Worm (Caenorhabditis elegans) whole organism, mixed stage, embryonic: ENCODE measurements around the gene alh-13.

Experiments
- M03D4.4 ChIP-seq: sonication (generic microtip); optimal IDR thresholded peaks from 2 replicates; lab custom pipeline; 2017; ENCODE audit warnings: mild to moderate bottlenecking, missing genetic modification characterization, missing compliant biosample characterization
- bed-3 ChIP-seq: fragments of 200-800 bp; sonication (Bioruptor generic); optimal IDR thresholded peaks from 3 replicates; lab custom pipeline; 2018; ENCODE audit warnings: mild to moderate bottlenecking, missing genetic modification characterization, moderate library complexity, missing compliant biosample characterization
- blmp-1 ChIP-seq: fragments of 150-350 bp; optimal IDR thresholded peaks from 2 replicates; lab custom pipeline; 2014; ENCODE audit warnings: missing biosample characterization, missing genetic modification characterization
- ceh-39 ChIP-seq: fragments of 150-350 bp; optimal IDR thresholded peaks from 2 replicates; lab custom pipeline; 2014; ENCODE audit warnings: missing biosample characterization, missing genetic modification characterization
- ceh-43 ChIP-seq: fragments of 200-800 bp; sonication (Bioruptor generic); optimal IDR thresholded peaks from 2 replicates; lab custom pipeline; 2018; ENCODE audit warnings: mild to moderate bottlenecking, missing genetic modification characterization, moderate library complexity, missing compliant biosample characterization
- ceh-83 ChIP-seq: fragments of 200-800 bp; sonication (Bioruptor generic); optimal IDR thresholded peaks from 2 replicates; lab custom pipeline; 2018; ENCODE audit warnings: mild to moderate bottlenecking, missing genetic modification characterization, missing compliant biosample characterization
- ces-1 ChIP-seq: fragments of 150-350 bp; optimal IDR thresholded peaks from 2 replicates; lab custom pipeline; 2014; ENCODE audit warnings: missing biosample characterization, missing genetic modification reagents, missing genetic modification characterization
- cnd-1 ChIP-seq: fragments of 200-800 bp; sonication (Bioruptor generic); optimal IDR thresholded peaks from 2 replicates; lab custom pipeline; 2018; ENCODE audit warnings: mild to moderate bottlenecking, missing genetic modification characterization, missing compliant biosample characterization
- drap-1 ChIP-seq: fragments of 200-800 bp; sonication (Bioruptor generic); optimal IDR thresholded peaks from 3 replicates; lab custom pipeline; 2018; ENCODE audit warnings: mild to moderate bottlenecking, missing genetic modification characterization, missing compliant biosample characterization
- elt-1 ChIP-seq: sonication (generic microtip); optimal IDR thresholded peaks from 2 replicates; lab custom pipeline; 2017; ENCODE audit warnings: missing genetic modification characterization, mild to moderate bottlenecking, missing compliant biosample characterization, antibody characterized with exemption, moderate library complexity, borderline replicate concordance; ENCODE audit not compliant: insufficient read depth
- elt-3 ChIP-seq: fragments of 150-350 bp; optimal IDR thresholded peaks from 2 replicates; lab custom pipeline; 2014; ENCODE audit warnings: missing biosample characterization, missing genetic modification characterization
- flh-1 ChIP-seq: fragments of 200-800 bp; sonication (Bioruptor generic); optimal IDR thresholded peaks from 2 replicates; lab custom pipeline; 2018; ENCODE audit warnings: mild to moderate bottlenecking, missing genetic modification characterization, moderate library complexity, missing compliant biosample characterization
- ham-2 ChIP-seq: fragments of 200-800 bp; sonication (Bioruptor generic); optimal IDR thresholded peaks from 2 replicates; lab custom pipeline; 2018; ENCODE audit warnings: mild to moderate bottlenecking, missing genetic modification characterization, missing compliant biosample characterization
- hlh-1 ChIP-seq: fragments of 150-350 bp; optimal IDR thresholded peaks from 2 replicates; lab custom pipeline; 2014; ENCODE audit warnings: missing biosample characterization, missing genetic modification reagents, missing genetic modification characterization
- lin-13 ChIP-seq: fragments of 150-350 bp; optimal IDR thresholded peaks from 2 replicates; lab custom pipeline; 2014; ENCODE audit warnings: missing biosample characterization, missing genetic modification characterization
- lin-32 ChIP-seq: fragments of 200-800 bp; sonication (Bioruptor generic); optimal IDR thresholded peaks from 2 replicates; lab custom pipeline; 2018; ENCODE audit warnings: mild to moderate bottlenecking, missing genetic modification characterization, missing compliant biosample characterization
- lsy-2 ChIP-seq: fragments of 150-350 bp; optimal IDR thresholded peaks from 2 replicates; lab custom pipeline; 2014; ENCODE audit warnings: missing biosample characterization, missing genetic modification characterization
- mab-5 ChIP-seq: fragments of 150-350 bp; optimal IDR thresholded peaks from 2 replicates; lab custom pipeline; 2014; ENCODE audit warnings: missing biosample characterization, missing genetic modification characterization
- mep-1 ChIP-seq: fragments of 150-350 bp; optimal IDR thresholded peaks from 2 replicates; lab custom pipeline; 2017; ENCODE audit warnings: missing biosample characterization, missing genetic modification reagents, missing genetic modification characterization, inconsistent platforms
- mls-2 ChIP-seq: sonication (generic microtip); optimal IDR thresholded peaks from 2 replicates; lab custom pipeline; 2016; ENCODE audit warnings: mild to moderate bottlenecking, missing genetic modification characterization, moderate library complexity, missing compliant biosample characterization
- nhr-12 ChIP-seq: fragments of 150-350 bp; optimal IDR thresholded peaks from 2 replicates; lab custom pipeline; 2014; ENCODE audit warnings: missing biosample characterization, missing genetic modification characterization
- nhr-2 ChIP-seq: fragments of 150-350 bp; optimal IDR thresholded peaks from 2 replicates; lab custom pipeline; 2014; ENCODE audit warnings: missing biosample characterization, missing genetic modification characterization
- nhr-237 ChIP-seq: fragments of 150-350 bp; optimal IDR thresholded peaks from 2 replicates; lab custom pipeline; 2014; ENCODE audit warnings: missing biosample characterization, missing genetic modification characterization
- nhr-28 ChIP-seq: fragments of 150-350 bp; optimal IDR thresholded peaks from 2 replicates; lab custom pipeline; 2014; ENCODE audit warnings: missing biosample characterization, missing genetic modification characterization
- nhr-76 ChIP-seq: sonication (generic microtip); optimal IDR thresholded peaks from 2 replicates; lab custom pipeline; 2017; ENCODE audit warnings: missing biosample characterization, missing genetic modification characterization
- pha-4 ChIP-seq: fragments of 150-350 bp; optimal IDR thresholded peaks from 2 replicates; lab custom pipeline; 2018; ENCODE audit warnings: missing biosample characterization, missing genetic modification reagents, missing genetic modification characterization
- sem-2 ChIP-seq: fragments of 200-800 bp; sonication (Bioruptor generic); optimal IDR thresholded peaks from 2 replicates; lab custom pipeline; 2018; ENCODE audit warnings: mild to moderate bottlenecking, missing genetic modification characterization, missing compliant biosample characterization
- snpc-4 ChIP-seq: fragments of 150-350 bp; optimal IDR thresholded peaks from 2 replicates; lab custom pipeline; 2014; ENCODE audit warnings: missing biosample characterization, missing genetic modification characterization
- sptf-1 ChIP-seq: sonication (generic microtip); optimal IDR thresholded peaks from 2 replicates; lab custom pipeline; 2017; ENCODE audit warnings: mild to moderate bottlenecking, missing genetic modification characterization, moderate library complexity, missing compliant biosample characterization
- tbx-8 ChIP-seq: fragments of 200-800 bp; sonication (Bioruptor generic); optimal IDR thresholded peaks from 2 replicates; lab custom pipeline; 2018; ENCODE audit warnings: mild to moderate bottlenecking, missing genetic modification characterization, moderate library complexity, missing compliant biosample characterization
- unc-120 ChIP-seq: sonication (generic microtip); optimal IDR thresholded peaks from 2 replicates; lab custom pipeline; 2017; ENCODE audit warnings: missing genetic modification characterization, missing compliant biosample characterization; ENCODE audit not compliant: poor library complexity, severe bottlenecking
- unc-39 ChIP-seq: fragments of 150-350 bp; optimal IDR thresholded peaks from 2 replicates; lab custom pipeline; 2014; ENCODE audit warnings: missing biosample characterization, missing genetic modification characterization
- unc-62 ChIP-seq: fragments of 150-350 bp; optimal IDR thresholded peaks from 2 replicates; lab custom pipeline; 2014; ENCODE audit warnings: missing biosample characterization, missing genetic modification reagents, missing genetic modification characterization
- zip-8 ChIP-seq: fragments of 150-350 bp; optimal IDR thresholded peaks from 2 replicates; lab custom pipeline; 2014; ENCODE audit warnings: missing biosample characterization, missing genetic modification characterization
- ztf-11 ChIP-seq: fragments of 150-350 bp; optimal IDR thresholded peaks from 2 replicates; lab custom pipeline; 2014; ENCODE audit warnings: missing biosample characterization, missing genetic modification characterization

The alh-13 gene

DNA sequence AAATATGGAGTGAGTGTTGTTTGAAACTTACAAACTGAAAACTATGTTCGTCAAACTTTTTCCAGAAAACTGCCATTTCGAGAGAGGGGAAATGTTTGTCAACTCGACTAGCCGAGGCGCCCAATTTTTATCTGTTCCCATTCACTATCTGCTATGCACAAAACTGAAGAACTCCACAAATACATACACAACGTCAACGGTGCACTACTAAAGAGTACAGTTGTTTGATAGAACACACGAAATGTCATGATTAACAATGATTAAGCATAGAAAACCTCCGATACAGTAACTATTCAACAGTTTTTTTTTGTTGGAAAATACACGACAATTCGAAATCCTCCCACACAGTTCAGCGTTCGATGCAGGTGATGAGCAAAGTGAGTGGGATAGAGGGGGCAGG lies 37.3 kb downstream of the alh-13 start:
- no peak for TF ChIP-seq unc-120 (tag; lab: Kevin White, UChicago)
- no peak for TF ChIP-seq M03D4.4 (tag; lab: Kevin White, UChicago)
- TF ChIP-seq mab-5 = no peak
- TF ChIP-seq ceh-83 (GFP tag; lab: Kevin White, UChicago) = no peak
- no peak for TF ChIP-seq nhr-12 (tag; lab: Kevin White, UChicago)
- no peak for TF ChIP-seq zip-8 (tag; lab: Kevin White, UChicago)
- no peak for TF ChIP-seq flh-1
- no peak for TF ChIP-seq ceh-43 (GFP tag; lab: Kevin White, UChicago)
- TF ChIP-seq unc-39 = no peak
- TF ChIP-seq mls-2 (tag; lab: Kevin White, UChicago) = no peak
- no peak for TF ChIP-seq ham-2 (GFP tag; lab: Kevin White, UChicago)

DNA sequence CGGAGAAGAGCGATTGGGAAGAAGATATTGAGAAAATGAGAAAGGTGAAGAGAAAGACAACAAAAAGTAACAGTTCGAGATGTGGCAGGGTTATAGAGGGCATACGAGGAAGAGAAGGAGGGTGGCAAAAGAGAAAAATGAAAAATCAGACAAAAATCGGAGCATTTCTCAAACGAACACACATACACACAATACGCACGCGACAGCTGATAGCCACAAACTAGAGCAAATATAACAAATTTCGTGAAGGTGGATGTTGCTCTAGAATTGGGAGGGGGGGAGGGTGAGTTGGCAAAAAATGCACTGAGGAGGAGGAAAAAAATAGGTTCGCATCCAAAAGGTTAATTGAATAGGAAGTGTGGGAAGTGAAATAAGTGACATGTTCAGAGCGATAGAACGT lies 43.0 kb downstream of the alh-13 start:
- TF ChIP-seq elt-3 = no peak
- TF ChIP-seq bed-3 (GFP tag; lab: Kevin White, UChicago) = no peak
- no peak for TF ChIP-seq ztf-11 (tag; lab: Kevin White, UChicago)
- no peak for TF ChIP-seq unc-39
- TF ChIP-seq cnd-1 (tag; lab: Kevin White, UChicago) = no peak
- TF ChIP-seq hlh-1 (tag; lab: Kevin White, UChicago) = no peak
- no peak for TF ChIP-seq blmp-1 (tag; lab: Kevin White, UChicago)
- TF ChIP-seq nhr-237 (tag; lab: Kevin White, UChicago) = no peak
- no peak for TF ChIP-seq snpc-4 (tag; lab: Kevin White, UChicago)
- TF ChIP-seq mep-1 (tag; lab: Kevin White, UChicago) = no peak
- TF ChIP-seq ceh-39 = no peak
- no peak for TF ChIP-seq nhr-76 (tag; lab: Kevin White, UChicago)
- no peak for TF ChIP-seq nhr-28 (tag; lab: Kevin White, UChicago)
- TF ChIP-seq mab-5 = no peak

DNA sequence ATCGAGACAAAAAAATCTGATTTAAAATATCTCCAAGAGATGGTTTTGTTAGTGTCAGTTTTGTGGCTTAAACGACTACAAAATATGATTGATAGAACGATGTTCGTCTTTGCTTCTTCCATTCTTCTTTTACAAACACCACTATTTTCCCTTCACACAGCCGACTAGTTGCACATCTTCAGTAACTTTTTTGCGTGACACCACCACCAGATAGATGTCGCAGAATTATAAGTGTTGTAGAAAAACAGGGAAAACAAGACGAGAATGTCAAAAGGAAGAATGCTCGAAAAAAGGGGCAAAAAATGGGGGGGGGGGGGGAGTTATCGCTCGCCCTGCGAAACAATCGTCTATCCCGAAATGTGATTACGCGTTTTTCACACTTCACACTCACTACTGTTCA lies 44.6 kb downstream of the alh-13 start:
- TF ChIP-seq nhr-12 (tag; lab: Kevin White, UChicago) (no peak), drap-1 (GFP tag; lab: Kevin White, UChicago) (no peak), snpc-4 (tag; lab: Kevin White, UChicago) (no peak), sptf-1 (no peak), elt-3 (no peak), ztf-11 (tag; lab: Kevin White, UChicago) (no peak), lin-13 (no peak), elt-1 (no peak), cnd-1 (tag; lab: Kevin White, UChicago) (no peak), ham-2 (GFP tag; lab: Kevin White, UChicago) (no peak), mls-2 (tag; lab: Kevin White, UChicago) (no peak), ceh-39 (no peak), flh-1 (no peak), nhr-76 (tag; lab: Kevin White, UChicago) (no peak), nhr-2 (tag; lab: Kevin White, UChicago) (no peak), ceh-43 (GFP tag; lab: Kevin White, UChicago) (no peak), hlh-1 (tag; lab: Kevin White, UChicago) (no peak), tbx-8 (no peak), lin-32 (GFP tag; lab: Kevin White, UChicago) (no peak)

DNA sequence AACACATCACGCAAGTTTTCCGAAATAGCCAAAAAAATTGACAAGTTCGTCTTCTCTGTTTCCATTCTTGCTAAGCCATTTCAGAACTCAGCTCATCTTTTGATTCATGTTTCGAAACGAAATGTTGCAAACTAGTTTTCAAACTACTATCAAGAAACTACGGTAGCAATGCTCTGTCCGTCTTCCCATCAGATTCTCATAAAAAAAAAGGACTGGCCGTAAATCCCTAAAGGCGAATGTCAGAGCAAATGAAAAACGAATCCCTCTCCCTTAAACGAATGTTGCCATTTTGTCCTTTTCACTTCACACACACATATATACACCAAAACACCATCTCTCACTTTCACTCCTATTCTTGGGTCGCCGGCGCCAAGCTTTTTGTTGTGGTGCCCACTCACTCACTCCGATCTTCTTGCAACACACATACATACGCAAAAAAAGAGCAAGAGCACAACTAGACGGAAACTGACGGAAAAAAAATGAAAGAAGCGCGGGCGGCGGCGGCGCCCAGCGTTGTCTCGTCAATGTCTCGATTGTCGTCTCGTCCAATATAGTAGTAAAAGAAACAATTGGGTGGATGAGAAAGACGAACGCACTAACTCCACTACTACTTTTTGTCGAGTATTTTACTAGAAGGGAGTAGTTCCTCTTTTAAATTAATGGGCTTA lies 45.7 kb downstream of the alh-13 start:
- no peak for TF ChIP-seq hlh-1 (tag; lab: Kevin White, UChicago)
- TF ChIP-seq unc-120 (tag; lab: Kevin White, UChicago) = no peak
- no peak for TF ChIP-seq elt-1
- no peak for TF ChIP-seq pha-4 (tag; lab: Kevin White, UChicago)
- TF ChIP-seq ham-2 (GFP tag; lab: Kevin White, UChicago) = no peak
- TF ChIP-seq lin-13 = no peak
- no peak for TF ChIP-seq unc-39
- no peak for TF ChIP-seq sem-2 (GFP tag; lab: Kevin White, UChicago)
- no peak for TF ChIP-seq lsy-2
- no peak for TF ChIP-seq sptf-1
- TF ChIP-seq cnd-1 (tag; lab: Kevin White, UChicago) = no peak
- TF ChIP-seq unc-62 = no peak
- TF ChIP-seq mls-2 (tag; lab: Kevin White, UChicago) = no peak
- no peak for TF ChIP-seq ceh-43 (GFP tag; lab: Kevin White, UChicago)
- no peak for TF ChIP-seq nhr-237 (tag; lab: Kevin White, UChicago)
- no peak for TF ChIP-seq ces-1 (GFP tag; lab: Kevin White, UChicago)
- no peak for TF ChIP-seq drap-1 (GFP tag; lab: Kevin White, UChicago)
- TF ChIP-seq ztf-11 (tag; lab: Kevin White, UChicago) = no peak
- TF ChIP-seq mab-5 = no peak
